Worm (Caenorhabditis elegans) whole organism, L2 larva: ENCODE results near the gene lin-9.
A peak's percentile ranks its signal among the peaks of the same experiment; 100 is the strongest.

Experiments
- C34F6.9 ChIP-seq: fragments of 150-350 bp; optimal IDR thresholded peaks from 2 replicates; lab custom pipeline; 2014; ENCODE audit warnings: missing biosample characterization, missing genetic modification characterization
- F13H6.1 ChIP-seq: sonication (generic microtip); optimal IDR thresholded peaks from 2 replicates; lab custom pipeline; 2016; ENCODE audit warnings: missing genetic modification characterization, missing compliant biosample characterization
- R02D3.7 ChIP-seq: fragments of 150-350 bp; optimal IDR thresholded peaks from 2 replicates; lab custom pipeline; 2014; ENCODE audit warnings: missing biosample characterization, missing genetic modification characterization
- Y55F3AM.14 ChIP-seq: fragments of 200-800 bp; sonication (Bioruptor generic); optimal IDR thresholded peaks from 2 replicates; lab custom pipeline; 2018; ENCODE audit warnings: mild to moderate bottlenecking, missing genetic modification characterization, missing compliant biosample characterization
- ZK546.5 ChIP-seq: sonication (generic microtip); optimal IDR thresholded peaks from 2 replicates; lab custom pipeline; 2017; ENCODE audit warnings: missing biosample characterization, missing genetic modification characterization
- aly-2 ChIP-seq: fragments of 150-350 bp; optimal IDR thresholded peaks from 2 replicates; lab custom pipeline; 2014; ENCODE audit warnings: missing biosample characterization, missing genetic modification characterization
- blmp-1 ChIP-seq: sonication (generic microtip); optimal IDR thresholded peaks from 2 replicates; lab custom pipeline; 2017; ENCODE audit warnings: missing genetic modification characterization, mild to moderate bottlenecking, missing compliant biosample characterization, antibody characterized with exemption, moderate library complexity; ENCODE audit not compliant: insufficient read depth
- ceh-16 ChIP-seq: fragments of 150-350 bp; optimal IDR thresholded peaks from 2 replicates; lab custom pipeline; 2014; ENCODE audit warnings: missing biosample characterization, missing genetic modification characterization
- ceh-82 ChIP-seq: fragments of 150-350 bp; optimal IDR thresholded peaks from 2 replicates; lab custom pipeline; 2014; ENCODE audit warnings: missing biosample characterization, missing genetic modification characterization
- crh-2 ChIP-seq: sonication (generic microtip); optimal IDR thresholded peaks from 2 replicates; lab custom pipeline; 2017; ENCODE audit warnings: missing biosample characterization, missing genetic modification characterization
- egl-27 ChIP-seq: sonication (generic microtip); optimal IDR thresholded peaks from 3 replicates; lab custom pipeline; 2017; ENCODE audit warnings: missing biosample characterization, missing genetic modification reagents, missing genetic modification characterization
- elt-3 ChIP-seq: sonication (generic microtip); optimal IDR thresholded peaks from 2 replicates; lab custom pipeline; 2017; ENCODE audit warnings: missing biosample characterization, missing genetic modification characterization
- fos-1 ChIP-seq: fragments of 150-350 bp; optimal IDR thresholded peaks from 2 replicates; lab custom pipeline; 2014; ENCODE audit warnings: missing biosample characterization, missing genetic modification characterization
- gmeb-1 ChIP-seq: fragments of 150-350 bp; optimal IDR thresholded peaks from 2 replicates; lab custom pipeline; 2014; ENCODE audit warnings: missing biosample characterization, missing genetic modification characterization
- lin-13 ChIP-seq: fragments of 150-350 bp; optimal IDR thresholded peaks from 2 replicates; lab custom pipeline; 2014; ENCODE audit warnings: missing biosample characterization, missing genetic modification reagents, missing genetic modification characterization
- lsy-2 ChIP-seq, 2 experiments: fragments of 150-350 bp in 1 of 2; sonication (generic microtip) in 1 of 2; optimal IDR thresholded peaks; 2 replicates each; lab custom pipeline; 2014 to 2017; ENCODE audit warnings: missing biosample characterization in 2 of 2, missing genetic modification characterization in 2 of 2
- mab-5 ChIP-seq: fragments of 150-350 bp; optimal IDR thresholded peaks from 2 replicates; lab custom pipeline; 2014; ENCODE audit warnings: missing biosample characterization, missing genetic modification characterization
- mbf-1 ChIP-seq: sonication (generic microtip); optimal IDR thresholded peaks from 2 replicates; lab custom pipeline; 2017; ENCODE audit warnings: missing biosample characterization, missing genetic modification characterization
- mdl-1 ChIP-seq, 2 experiments: fragments of 150-350 bp in 1 of 2; sonication (generic microtip) in 1 of 2; optimal IDR thresholded peaks; 2 replicates each; lab custom pipeline; 2017; ENCODE audit warnings: missing biosample characterization in 2 of 2, missing genetic modification characterization in 2 of 2
- nhr-10 ChIP-seq: sonication (generic microtip); optimal IDR thresholded peaks from 2 replicates; lab custom pipeline; 2017; ENCODE audit warnings: missing biosample characterization, missing genetic modification characterization
- nhr-12 ChIP-seq: fragments of 150-350 bp; optimal IDR thresholded peaks from 2 replicates; lab custom pipeline; 2014; ENCODE audit warnings: missing biosample characterization, missing genetic modification characterization
- nhr-129 ChIP-seq: fragments of 150-350 bp; optimal IDR thresholded peaks from 2 replicates; lab custom pipeline; 2014; ENCODE audit warnings: missing biosample characterization, missing genetic modification characterization
- nhr-21 ChIP-seq: fragments of 150-350 bp; optimal IDR thresholded peaks from 2 replicates; lab custom pipeline; 2014; ENCODE audit warnings: missing biosample characterization, missing genetic modification characterization
- nhr-23 ChIP-seq: fragments of 150-350 bp; optimal IDR thresholded peaks from 2 replicates; lab custom pipeline; 2014; ENCODE audit warnings: missing biosample characterization, missing genetic modification reagents, missing genetic modification characterization
- nhr-25 ChIP-seq: fragments of 150-350 bp; sonication (generic microtip); optimal IDR thresholded peaks from 3 replicates; lab custom pipeline; 2014; ENCODE audit warnings: missing biosample characterization, missing genetic modification characterization
- nhr-6 ChIP-seq: fragments of 150-350 bp; optimal IDR thresholded peaks from 2 replicates; lab custom pipeline; 2014; ENCODE audit warnings: missing biosample characterization, missing genetic modification characterization
- nhr-77 ChIP-seq: fragments of 150-350 bp; optimal IDR thresholded peaks from 2 replicates; lab custom pipeline; 2014; ENCODE audit warnings: missing biosample characterization, missing genetic modification characterization
- sem-4 ChIP-seq: fragments of 150-350 bp; optimal IDR thresholded peaks from 2 replicates; lab custom pipeline; 2014; ENCODE audit warnings: missing biosample characterization, missing genetic modification reagents, missing genetic modification characterization
- skn-1 ChIP-seq: sonication (generic microtip); optimal IDR thresholded peaks from 2 replicates; lab custom pipeline; 2017; ENCODE audit warnings: missing biosample characterization, missing genetic modification characterization
- sma-3 ChIP-seq: sonication (generic microtip); optimal IDR thresholded peaks from 2 replicates; lab custom pipeline; 2016; ENCODE audit warnings: missing genetic modification reagents, missing genetic modification characterization, missing compliant biosample characterization
- sma-9 ChIP-seq, 2 experiments: fragments of 150-350 bp in 1 of 2; sonication (generic microtip) in 1 of 2; optimal IDR thresholded peaks; 2 replicates each; lab custom pipeline; 2014 to 2016; ENCODE audit warnings: missing genetic modification characterization in 2 of 2, mild to moderate bottlenecking in 1 of 2, missing biosample characterization in 1 of 2, missing compliant biosample characterization in 1 of 2, missing genetic modification reagents in 1 of 2, moderate library complexity in 1 of 2
- snpc-4 ChIP-seq: fragments of 150-350 bp; optimal IDR thresholded peaks from 2 replicates; lab custom pipeline; 2014; ENCODE audit warnings: missing biosample characterization, missing genetic modification characterization
- unc-55 ChIP-seq: fragments of 150-350 bp; sonication (generic microtip); optimal IDR thresholded peaks from 3 replicates; lab custom pipeline; 2014; ENCODE audit warnings: missing biosample characterization, missing genetic modification reagents, missing genetic modification characterization
- zag-1 ChIP-seq: fragments of 150-350 bp; optimal IDR thresholded peaks from 2 replicates; lab custom pipeline; 2014; ENCODE audit warnings: missing biosample characterization, missing genetic modification characterization
- ztf-4 ChIP-seq: fragments of 150-350 bp; optimal IDR thresholded peaks from 2 replicates; lab custom pipeline; 2014; ENCODE audit warnings: missing biosample characterization, missing genetic modification characterization

The lin-9 gene

DNA sequence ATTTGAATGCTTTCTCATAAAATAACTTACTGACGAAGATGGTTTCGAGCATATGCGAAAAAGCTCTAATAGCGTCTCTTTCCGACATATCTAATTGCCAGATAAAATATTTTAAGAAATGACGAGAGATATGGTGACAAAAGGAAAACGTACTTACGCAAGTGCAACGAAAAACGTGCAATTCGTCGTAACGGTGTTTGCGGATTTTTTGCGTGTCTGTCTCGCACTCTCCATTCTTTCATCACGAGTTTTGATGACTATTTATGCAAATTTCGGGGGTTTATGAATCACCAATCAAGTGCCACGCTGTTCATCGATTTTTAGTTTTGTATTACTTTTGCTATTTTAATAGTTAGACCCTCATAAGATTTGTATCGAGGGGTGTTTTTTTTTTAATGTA, 15.0 kb downstream of the lin-9 start, which contains the start of gene ZK637.14 (continued):
- no peak for TF ChIP-seq blmp-1 (tag; lab: Kevin White, UChicago)

DNA sequence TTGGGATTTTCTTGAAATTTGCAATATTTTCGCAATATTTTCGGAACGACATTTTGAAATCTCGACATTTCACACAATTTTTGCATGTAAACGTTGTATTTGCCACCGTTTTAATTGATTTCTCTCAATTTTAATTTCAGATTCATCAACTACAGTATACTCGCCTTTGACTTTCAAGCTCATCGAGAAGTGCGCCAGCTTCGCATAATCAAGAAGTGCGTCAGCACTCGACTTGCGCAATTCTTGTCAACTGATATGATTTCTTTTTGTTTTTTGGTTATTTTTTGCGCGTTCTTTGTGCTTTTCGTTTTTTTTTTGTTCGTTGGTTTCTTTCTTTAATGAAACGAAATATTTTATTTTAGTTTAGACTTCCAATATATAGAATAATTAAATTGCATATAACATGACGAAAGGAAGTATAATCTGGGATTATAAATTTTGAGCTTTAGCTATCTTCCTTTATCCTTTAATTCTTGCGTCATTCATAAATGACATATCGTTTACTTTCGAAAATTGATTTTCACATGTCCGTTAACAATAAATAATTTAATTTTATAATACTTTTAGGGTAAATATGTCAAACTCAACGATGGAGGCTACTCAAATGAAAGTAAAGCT, 16.6 kb downstream of the lin-9 start, which contains the start of gene famh-136:
Gene famh-136 (plus strand): TSS at position 568 of the 618 bp plus-strand sequence.
- TF ChIP-seq crh-2 (tag; lab: Kevin White, UChicago) (peak; percentile 91), sma-9 (GFP tag; optimal IDR thresholded peaks at IDR 0.05; lab: Kevin White, UChicago) (peak; percentile 77), sma-9 (tag; optimal IDR thresholded peaks at IDR 0.05; lab: Kevin White, UChicago) (no peak), snpc-4 (tag; lab: Kevin White, UChicago) (peak; percentile 19), blmp-1 (tag; lab: Kevin White, UChicago) (peak; percentile 13), R02D3.7 (tag; lab: Kevin White, UChicago) (no peak), mab-5 (tag; lab: Kevin White, UChicago) (peak; percentile 69), nhr-129 (peak; percentile 88), nhr-25 (tag; lab: Kevin White, UChicago) (peak; percentile 77), lin-13 (peak; percentile 81), skn-1 (tag; lab: Kevin White, UChicago) (peak; percentile 33), sem-4 (tag; lab: Kevin White, UChicago) (peak; percentile 85), zag-1 (tag; lab: Kevin White, UChicago) (peak; percentile 4), nhr-10 (tag; lab: Kevin White, UChicago) (no peak), ZK546.5 (tag; lab: Kevin White, UChicago) (no peak), mbf-1 (tag; lab: Kevin White, UChicago) (no peak), gmeb-1 (tag; lab: Kevin White, UChicago) (peak; percentile 91), ceh-82 (tag; lab: Kevin White, UChicago) (peak; percentile 39), nhr-21 (tag; lab: Kevin White, UChicago) (peak; percentile 76), mdl-1 (tag; optimal IDR thresholded peaks at IDR 0.05; lab: Kevin White, UChicago) (peak in 1 of 2 experiments; percentile 5), ceh-16 (tag; lab: Kevin White, UChicago) (no peak), ztf-4 (tag; lab: Kevin White, UChicago) (peak; percentile 66), nhr-23 (tag; lab: Kevin White, UChicago) (no peak), F13H6.1 (tag; lab: Kevin White, UChicago) (peak; percentile 66), fos-1 (tag; lab: Kevin White, UChicago) (peak; percentile 87), Y55F3AM.14 (GFP tag; lab: Kevin White, UChicago) (peak; percentile 90), C34F6.9 (tag; lab: Kevin White, UChicago) (peak; percentile 95), nhr-77 (tag; lab: Kevin White, UChicago) (peak; percentile 34), nhr-6 (tag; lab: Kevin White, UChicago) (peak; percentile 72), elt-3 (tag; lab: Kevin White, UChicago) (no peak), unc-55 (GFP tag; lab: Kevin White, UChicago) (peak; percentile 80), sma-3 (GFP tag; lab: Kevin White, UChicago) (peak; percentile 87), nhr-12 (tag; lab: Kevin White, UChicago) (no peak), lsy-2 (tag; optimal IDR thresholded peaks at IDR 0.05; lab: Kevin White, UChicago) (peak; percentile 81 to 96), egl-27 (tag; lab: Kevin White, UChicago) (peak; percentile 11)

DNA sequence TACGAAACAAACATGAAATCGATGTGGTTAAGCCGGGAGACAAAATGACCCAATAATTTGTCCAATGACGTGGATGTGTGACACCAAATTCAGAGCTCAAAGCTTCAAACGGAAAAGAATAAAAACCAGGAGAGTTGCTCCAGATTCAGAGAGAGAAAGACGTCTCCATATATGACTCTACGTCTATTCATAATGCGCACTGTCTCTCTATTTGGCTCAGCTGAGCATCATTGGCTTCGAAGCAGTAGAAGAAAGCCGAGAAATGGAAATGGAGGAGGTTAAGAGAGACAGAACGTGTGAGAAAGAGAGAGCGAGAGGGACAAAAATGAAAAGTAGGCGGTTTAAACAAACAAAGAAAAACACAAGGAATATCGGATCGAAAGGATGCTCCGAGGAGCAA, 17.6 kb downstream of the lin-9 start:
- peak; percentile 27 for TF ChIP-seq zag-1 (tag; lab: Kevin White, UChicago)
- TF ChIP-seq mdl-1 (tag; optimal IDR thresholded peaks at IDR 0.05; lab: Kevin White, UChicago) = no peak
- TF ChIP-seq crh-2 (tag; lab: Kevin White, UChicago) = peak; percentile 34
- no peak for TF ChIP-seq ceh-82 (tag; lab: Kevin White, UChicago)
- TF ChIP-seq nhr-129 = peak; percentile 43
- TF ChIP-seq lsy-2 (tag; optimal IDR thresholded peaks at IDR 0.05; lab: Kevin White, UChicago) = peak in 1 of 2 experiments; percentile 57
- no peak for TF ChIP-seq nhr-23 (tag; lab: Kevin White, UChicago)
- TF ChIP-seq F13H6.1 (tag; lab: Kevin White, UChicago) = peak; percentile 22
- TF ChIP-seq ZK546.5 (tag; lab: Kevin White, UChicago) = no peak
- no peak for TF ChIP-seq aly-2
- TF ChIP-seq C34F6.9 (tag; lab: Kevin White, UChicago) = peak; percentile 59
- no peak for TF ChIP-seq nhr-21 (tag; lab: Kevin White, UChicago)
- peak; percentile 64 for TF ChIP-seq unc-55 (GFP tag; lab: Kevin White, UChicago)
- TF ChIP-seq egl-27 (tag; lab: Kevin White, UChicago) = peak; percentile 35
